Worm (Caenorhabditis elegans) whole organism, L4/young adult: ENCODE results near the gene srr-8.

ENCODE experiments used
- dao-5 ChIP-seq: sonication (generic microtip); optimal IDR thresholded peaks from 2 replicates; lab custom pipeline; 2016; ENCODE audit warnings: missing genotype, missing genetic modification characterization, moderate library complexity, missing compliant biosample characterization
- him-1 ChIP-seq: sonication (generic microtip); optimal IDR thresholded peaks from 2 replicates; lab custom pipeline; 2016; ENCODE audit warnings: missing genotype, missing genetic modification reagents, missing genetic modification characterization, missing compliant biosample characterization

ce11 chrV:5040925-5041324 lies 39.4 kb downstream of the srr-8 start, which contains the start of gene K11D12.8:
- no peak for TF ChIP-seq him-1 (tag; lab: Kevin White, UChicago)
- no peak for TF ChIP-seq dao-5 (tag; lab: Kevin White, UChicago)
